Fruit fly (Drosophila melanogaster) Kc167 (cell line): ENCODE measurements around the gene Gr10a.

Source experiments
- Sin3A ChIP-seq: fragments of >200 bp; optimal IDR thresholded peaks from 2 replicates; lab custom pipeline; 2018; ENCODE audit warnings: missing external identifiers
- psq ChIP-seq: fragments of >200 bp; optimal IDR thresholded peaks from 2 replicates; lab custom pipeline; 2017; ENCODE audit warnings: missing external identifiers

- TF ChIP-seq psq (lab: Kevin White, UChicago): no peak
- no peak for TF ChIP-seq Sin3A (lab: Kevin White, UChicago)
Measured at dm6 chrX:11425956-11426598, 8.9 kb upstream of the Gr10a start.
